Worm (Caenorhabditis elegans): ENCODE measurements around the gene str-247.

The str-247 gene

ce11 chrV:3953739-3954138 lies at the start of gene str-247:
str-247 (plus strand) TSS chrV:3954039.
- TF ChIP-seq hlh-26 (GFP tag; conservative IDR thresholded peaks at IDR 0.05) (no peak), F22D6.2 (tag; optimal IDR thresholded peaks at IDR 0.05) (no peak), rec-8 (tag; optimal IDR thresholded peaks at IDR 0.05) (no peak), unc-130 (GFP tag; optimal IDR thresholded peaks at IDR 0.05) (no peak), ceh-40 (GFP tag; IDR thresholded peaks at IDR 0.05) (no peak), C17E4.6 (GFP tag; IDR thresholded peaks at IDR 0.05) (no peak), snpc-1.1 (tag; optimal IDR thresholded peaks at IDR 0.05; ENCODE audit: insufficient read depth) (no peak)

- no peak for TF ChIP-seq attf-5 (GFP tag; optimal IDR thresholded peaks at IDR 0.05)
- no peak for TF ChIP-seq hrde-1 (tag; optimal IDR thresholded peaks at IDR 0.05; ENCODE audit: borderline replicate concordance)
- no peak for TF ChIP-seq nhr-27 (tag; optimal IDR thresholded peaks at IDR 0.05)
- TF ChIP-seq lin-54 (GFP tag; optimal IDR thresholded peaks at IDR 0.05) = no peak
- no peak for TF ChIP-seq ZK185.1 (tag; optimal IDR thresholded peaks at IDR 0.05; ENCODE audit: poor library complexity, severe bottlenecking)
- no peak for TF ChIP-seq ztf-18 (tag; optimal IDR thresholded peaks at IDR 0.05)
- TF ChIP-seq ceh-91 (GFP tag; IDR thresholded peaks at IDR 0.05) = no peak
- no peak for TF ChIP-seq snpc-1.1 (tag; optimal IDR thresholded peaks at IDR 0.05; ENCODE audit: insufficient read depth)
Measured at ce11 chrV:3905841-3906240, 48.0 kb upstream of the str-247 start, which contains the start of gene nhr-156. nhr-156 (plus strand) TSS chrV:3906106.

- TF ChIP-seq Y53G8AR.9 (GFP tag; conservative IDR thresholded peaks at IDR 0.05) (no peak), Y79H2A.3 (GFP tag; conservative IDR thresholded peaks at IDR 0.05) (no peak), B0261.1 (tag; optimal IDR thresholded peaks at IDR 0.05) (no peak), gei-17 (GFP tag; optimal IDR thresholded peaks at IDR 0.05) (no peak), chd-7 (tag; optimal IDR thresholded peaks at IDR 0.05) (no peak), B0019.2 (GFP tag; conservative IDR thresholded peaks at IDR 0.05) (no peak), rcor-1 (GFP tag; IDR thresholded peaks at IDR 0.05) (no peak), attf-6 (GFP tag; IDR thresholded peaks at IDR 0.05) (no peak), tlf-1 (GFP tag; optimal IDR thresholded peaks at IDR 0.05) (no peak), F39B2.1 (GFP tag; IDR thresholded peaks at IDR 0.05) (no peak), nhr-27 (tag; optimal IDR thresholded peaks at IDR 0.05) (no peak), lag-1 (GFP tag; IDR thresholded peaks at IDR 0.05) (no peak), lin-26 (GFP tag; IDR thresholded peaks at IDR 0.05) (no peak), snpc-1.1 (tag; optimal IDR thresholded peaks at IDR 0.05; ENCODE audit: insufficient read depth) (no peak), lsy-27 (tag; optimal IDR thresholded peaks at IDR 0.05; ENCODE audit: borderline replicate concordance, insufficient read depth) (no peak), tbp1 (GFP tag; optimal IDR thresholded peaks at IDR 0.05) (no peak)
Measured at ce11 chrV:3912472-3912871, 41.4 kb upstream of the str-247 start, which contains the start of gene srx-68. srx-68 (plus strand) TSS chrV:3912772.

ce11 chrV:3913131-3913530 lies 40.7 kb upstream of the str-247 start:
- TF ChIP-seq nhr-120 (GFP tag; IDR thresholded peaks at IDR 0.05) (0 out of 2 replicates have a peak, but pooled peaks have one; percentile 38), mes-4 (tag; optimal IDR thresholded peaks at IDR 0.05) (no peak), rec-8 (tag; optimal IDR thresholded peaks at IDR 0.05) (no peak), snpc-4 (GFP tag; optimal IDR thresholded peaks at IDR 0.05) (no peak), snpc-4 (tag; optimal IDR thresholded peaks at IDR 0.05) (peak in 2 of 4 experiments; percentile 60 to 79)

ce11 chrV:3916480-3916879 lies 37.4 kb upstream of the str-247 start, which contains the start of gene srx-67:
srx-67 (plus strand) TSS chrV:3916780.
- TF ChIP-seq nhr-90 (tag; optimal IDR thresholded peaks at IDR 0.05) = no peak
- no peak for TF ChIP-seq rcor-1 (GFP tag; IDR thresholded peaks at IDR 0.05)
- no peak for TF ChIP-seq unc-130 (GFP tag; optimal IDR thresholded peaks at IDR 0.05)
- TF ChIP-seq C17E4.6 (GFP tag; IDR thresholded peaks at IDR 0.05) = no peak
- no peak for TF ChIP-seq snpc-3.4 (tag; optimal IDR thresholded peaks at IDR 0.05)
- TF ChIP-seq K12H6.12 (tag; optimal IDR thresholded peaks at IDR 0.05) = no peak
- no peak for TF ChIP-seq lsl-1 (GFP tag; optimal IDR thresholded peaks at IDR 0.05)
- no peak for TF ChIP-seq lin-40 (tag; optimal IDR thresholded peaks at IDR 0.05)
- no peak for TF ChIP-seq dpff-1 (tag; optimal IDR thresholded peaks at IDR 0.05)
- TF ChIP-seq T07F8.4 (tag; optimal IDR thresholded peaks at IDR 0.05) = no peak
- no peak for TF ChIP-seq mes-4 (tag; optimal IDR thresholded peaks at IDR 0.05)
- TF ChIP-seq C06A6.2 (GFP tag; conservative IDR thresholded peaks at IDR 0.05) = no peak
- no peak for TF ChIP-seq cebp-1 (GFP tag; IDR thresholded peaks at IDR 0.05)
- no peak for TF ChIP-seq cebp-1 (tag; optimal IDR thresholded peaks at IDR 0.05)
